Fruit fly (Drosophila melanogaster) whole organism, embryonic: Measurements from ENCODE around the gene COX5B.
A peak's percentile ranks its signal among the peaks of the same experiment; 100 is the strongest.

Source experiments
- Atf6 ChIP-seq: fragments of 200-800 bp; sonication (Bioruptor generic); IDR thresholded peaks from 2 replicates; pipeline ENCODE4 v1.3.6; 2022; ENCODE audit warnings: missing biosample characterization, missing genetic modification characterization
- Bteb2 ChIP-seq: fragments of 200-800 bp; sonication (Bioruptor generic); optimal IDR thresholded peaks from 2 replicates; lab custom pipeline; 2016; ENCODE audit warnings: missing biosample characterization, missing genetic modification characterization
- CG12071 ChIP-seq: fragments of 200-800 bp; sonication (Bioruptor generic); optimal IDR thresholded peaks from 3 replicates; lab custom pipeline; 2018; ENCODE audit warnings: missing biosample characterization, mild to moderate bottlenecking, missing genetic modification characterization
- CG12942 ChIP-seq: fragments of 200-800 bp; sonication (Bioruptor generic); optimal IDR thresholded peaks from 3 replicates; lab custom pipeline; 2016; ENCODE audit warnings: missing biosample characterization, missing genetic modification characterization
- CG15514 ChIP-seq: fragments of 200-800 bp; sonication (Bioruptor generic); optimal IDR thresholded peaks from 3 replicates; lab custom pipeline; 2017; ENCODE audit warnings: missing biosample characterization, missing genetic modification characterization, mild to moderate bottlenecking, moderate library complexity, missing genetic modification reagents
- CG1603 ChIP-seq: fragments of 200-800 bp; sonication (Bioruptor generic); optimal IDR thresholded peaks from 2 replicates; lab custom pipeline; 2019; ENCODE audit warnings: missing biosample characterization, mild to moderate bottlenecking, missing genetic modification characterization, moderate library complexity
- CG18011 ChIP-seq: fragments of 200-800 bp; sonication (Bioruptor generic); optimal IDR thresholded peaks from 2 replicates; lab custom pipeline; 2017; ENCODE audit warnings: missing biosample characterization, missing genetic modification characterization, mild to moderate bottlenecking, moderate library complexity, missing genotype
- CG2875 ChIP-seq: fragments of 200-800 bp; sonication (Bioruptor generic); optimal IDR thresholded peaks from 2 replicates; lab custom pipeline; 2017; ENCODE audit warnings: missing biosample characterization, mild to moderate bottlenecking, missing genetic modification characterization, missing genetic modification reagents
- CG3995 ChIP-seq: fragments of 200-800 bp; sonication (Bioruptor generic); optimal IDR thresholded peaks from 3 replicates; lab custom pipeline; 2016; ENCODE audit warnings: missing biosample characterization, missing genetic modification characterization
- CG4730 ChIP-seq: fragments of 200-800 bp; sonication (Bioruptor generic); IDR thresholded peaks from 2 replicates; pipeline ENCODE4 v1.3.6; 2022; ENCODE audit warnings: missing biosample characterization, missing genetic modification characterization
- CG5245 ChIP-seq: fragments of 200-800 bp; sonication (Bioruptor generic); optimal IDR thresholded peaks from 3 replicates; lab custom pipeline; 2016; ENCODE audit warnings: missing biosample characterization, missing genetic modification characterization
- CG6654 ChIP-seq: fragments of 200-800 bp; sonication (Bioruptor generic); optimal IDR thresholded peaks from 2 replicates; lab custom pipeline; 2017; ENCODE audit warnings: missing biosample characterization, mild to moderate bottlenecking, missing genetic modification characterization
- CG6854 ChIP-seq: fragments of 200-800 bp; sonication (Bioruptor generic); optimal IDR thresholded peaks from 3 replicates; lab custom pipeline; 2017; ENCODE audit warnings: missing biosample characterization, mild to moderate bottlenecking, missing genetic modification characterization
- CG8765 ChIP-seq: fragments of 200-800 bp; sonication (Bioruptor generic); IDR thresholded peaks from 2 replicates; pipeline ENCODE4 v1.3.6; 2022; ENCODE audit warnings: missing biosample characterization, missing genetic modification characterization
- CG9437 ChIP-seq: fragments of 200-800 bp; sonication (Bioruptor generic); optimal IDR thresholded peaks from 2 replicates; lab custom pipeline; 2018; ENCODE audit warnings: missing biosample characterization, mild to moderate bottlenecking, missing genetic modification characterization
- D19A ChIP-seq: fragments of 200-800 bp; optimal IDR thresholded peaks from 3 replicates; lab custom pipeline; 2019; ENCODE audit warnings: missing biosample characterization, mild to moderate bottlenecking, missing genetic modification characterization, moderate library complexity
- E2f2 ChIP-seq: fragments of 200-800 bp; sonication (Bioruptor generic); IDR thresholded peaks from 2 replicates; pipeline ENCODE4 v1.3.6; 2022; ENCODE audit warnings: missing biosample characterization, missing genetic modification characterization
- Fer1 ChIP-seq: fragments of 200-800 bp; sonication (Bioruptor generic); optimal IDR thresholded peaks from 2 replicates; lab custom pipeline; 2017; ENCODE audit warnings: missing biosample characterization, mild to moderate bottlenecking, missing genetic modification characterization
- Fer2 ChIP-seq: fragments of 200-800 bp; sonication (Bioruptor generic); optimal IDR thresholded peaks from 2 replicates; lab custom pipeline; 2018; ENCODE audit warnings: missing biosample characterization, mild to moderate bottlenecking, missing genetic modification characterization, moderate library complexity
- Gug ChIP-seq: fragments of 200-800 bp; sonication (Bioruptor generic); IDR thresholded peaks from 4 replicates; pipeline ENCODE4 v1.3.6; 2022; ENCODE audit warnings: missing biosample characterization, missing genetic modification characterization
- Hr78 ChIP-seq, 2 experiments: fragments of 200-800 bp in 1 of 2; fragments of >200 bp in 1 of 2; sonication (Bioruptor generic) in 1 of 2; optimal IDR thresholded peaks; 2 replicates each; lab custom pipeline; 2017 to 2019; ENCODE audit warnings: missing biosample characterization in 2 of 2, missing genetic modification characterization in 2 of 2, mild to moderate bottlenecking in 1 of 2, moderate library complexity in 1 of 2
- MESR4 ChIP-seq: fragments of 200-800 bp; sonication (Bioruptor generic); optimal IDR thresholded peaks from 2 replicates; lab custom pipeline; 2018; ENCODE audit warnings: missing biosample characterization, mild to moderate bottlenecking, missing genetic modification characterization, moderate library complexity
- NC2α ChIP-seq: fragments of 200-800 bp; sonication (Bioruptor generic); optimal IDR thresholded peaks from 2 replicates; lab custom pipeline; 2016; ENCODE audit warnings: missing biosample characterization, missing genetic modification characterization
- NfI ChIP-seq: fragments of 200-800 bp; sonication (Bioruptor generic); optimal IDR thresholded peaks from 3 replicates; lab custom pipeline; 2018; ENCODE audit warnings: missing biosample characterization, mild to moderate bottlenecking, missing genetic modification characterization, moderate library complexity
- Oaz ChIP-seq: fragments of 200-800 bp; sonication (Bioruptor generic); IDR thresholded peaks from 2 replicates; pipeline ENCODE4 v1.3.6; 2022; ENCODE audit warnings: missing biosample characterization, missing genetic modification characterization
- Optix ChIP-seq: fragments of 200-800 bp; sonication (Bioruptor generic); IDR thresholded peaks from 3 replicates; pipeline ENCODE4 v1.3.6; 2022; ENCODE audit warnings: missing biosample characterization, missing genetic modification characterization
- Sin3A ChIP-seq: fragments of >200 bp; optimal IDR thresholded peaks from 2 replicates; lab custom pipeline; 2018
- Ssrp ChIP-seq: fragments of 200-800 bp; sonication (Bioruptor generic); optimal IDR thresholded peaks from 2 replicates; lab custom pipeline; 2018; ENCODE audit warnings: missing biosample characterization, mild to moderate bottlenecking, missing genetic modification characterization, moderate library complexity
- ab ChIP-seq: fragments of 200-800 bp; sonication (Bioruptor generic); optimal IDR thresholded peaks from 2 replicates; lab custom pipeline; 2016; ENCODE audit warnings: missing biosample characterization, missing genetic modification characterization
- ara ChIP-seq: fragments of 200-800 bp; sonication (Bioruptor generic); IDR thresholded peaks from 2 replicates; pipeline ENCODE4 v1.3.6; 2022; ENCODE audit warnings: missing biosample characterization, missing genetic modification characterization
- ash1 ChIP-seq: fragments of 200-800 bp; sonication (Bioruptor generic); optimal IDR thresholded peaks from 2 replicates; lab custom pipeline; 2018; ENCODE audit warnings: missing biosample characterization, mild to moderate bottlenecking, missing genetic modification characterization
- bbx ChIP-seq: fragments of 200-800 bp; sonication (Bioruptor generic); IDR thresholded peaks from 2 replicates; pipeline ENCODE4 v1.3.6; 2022; ENCODE audit warnings: missing biosample characterization, missing genetic modification characterization; ENCODE audit not compliant: partially characterized antibody
- btn ChIP-seq: fragments of 200-800 bp; sonication (Bioruptor generic); optimal IDR thresholded peaks from 2 replicates; lab custom pipeline; 2016; ENCODE audit warnings: missing biosample characterization, missing genetic modification characterization
- dm ChIP-seq: fragments of 200-800 bp; sonication (Bioruptor generic); optimal IDR thresholded peaks from 3 replicates; lab custom pipeline; 2016; ENCODE audit warnings: missing biosample characterization, missing genetic modification characterization
- dmrt11E ChIP-seq: fragments of 200-800 bp; sonication (Bioruptor generic); optimal IDR thresholded peaks from 3 replicates; lab custom pipeline; 2018; ENCODE audit warnings: missing biosample characterization, mild to moderate bottlenecking, missing genetic modification characterization, moderate library complexity
- dpn ChIP-seq, 2 experiments: fragments of 200-800 bp; sonication (Bioruptor generic); optimal IDR thresholded peaks; 3 replicates each; lab custom pipeline; 2016; ENCODE audit warnings: missing biosample characterization in 2 of 2, missing genetic modification characterization in 2 of 2
- emc ChIP-seq: fragments of 200-800 bp; sonication (Bioruptor generic); optimal IDR thresholded peaks from 2 replicates; lab custom pipeline; 2016; ENCODE audit warnings: missing biosample characterization, missing genetic modification characterization
- fd102C ChIP-seq: fragments of 200-800 bp; sonication (Bioruptor generic); optimal IDR thresholded peaks from 2 replicates; lab custom pipeline; 2018; ENCODE audit warnings: missing biosample characterization, mild to moderate bottlenecking, missing genetic modification characterization, moderate library complexity
- fd96Cb ChIP-seq: fragments of 200-800 bp; sonication (Bioruptor generic); optimal IDR thresholded peaks from 2 replicates; lab custom pipeline; 2018; ENCODE audit warnings: missing biosample characterization, mild to moderate bottlenecking, missing genetic modification characterization, moderate library complexity
- gfzf ChIP-seq: fragments of 200-800 bp; sonication (Bioruptor generic); optimal IDR thresholded peaks from 2 replicates; lab custom pipeline; 2016; ENCODE audit warnings: missing biosample characterization, mild to moderate bottlenecking, missing genetic modification characterization, moderate library complexity
- nerfin-2 ChIP-seq: fragments of 200-800 bp; sonication (Bioruptor generic); IDR thresholded peaks from 2 replicates; pipeline ENCODE4 v1.3.6; 2022; ENCODE audit warnings: missing biosample characterization, missing genetic modification characterization; ENCODE audit not compliant: partially characterized antibody
- oc ChIP-seq: fragments of 200-800 bp; sonication (Bioruptor generic); optimal IDR thresholded peaks from 2 replicates; lab custom pipeline; 2018; ENCODE audit warnings: missing biosample characterization, mild to moderate bottlenecking, missing genetic modification characterization, moderate library complexity
- scrt ChIP-seq: fragments of 200-800 bp; sonication (Bioruptor generic); optimal IDR thresholded peaks from 2 replicates; lab custom pipeline; 2018; ENCODE audit warnings: missing biosample characterization, mild to moderate bottlenecking, missing genetic modification characterization, moderate library complexity
- sens-2 ChIP-seq: fragments of 200-800 bp; sonication (Bioruptor generic); IDR thresholded peaks from 2 replicates; pipeline ENCODE4 v1.3.6; 2022; ENCODE audit warnings: missing biosample characterization, missing genetic modification characterization
- seq ChIP-seq: fragments of 200-800 bp; sonication (Bioruptor generic); IDR thresholded peaks from 2 replicates; pipeline ENCODE4 v1.3.6; 2022; ENCODE audit warnings: missing biosample characterization, missing genetic modification characterization
- sr ChIP-seq: fragments of 200-800 bp; sonication (Bioruptor generic); IDR thresholded peaks from 3 replicates; pipeline ENCODE4 v1.3.6; 2022; ENCODE audit warnings: missing biosample characterization, missing genetic modification characterization
- unpg ChIP-seq: fragments of 200-800 bp; sonication (Bioruptor generic); optimal IDR thresholded peaks from 3 replicates; lab custom pipeline; 2018; ENCODE audit warnings: missing biosample characterization, mild to moderate bottlenecking, missing genetic modification characterization, moderate library complexity
- usp ChIP-seq: fragments of >200 bp; optimal IDR thresholded peaks from 2 replicates; lab custom pipeline; 2017; ENCODE audit warnings: missing biosample characterization, missing genetic modification characterization

Gene COX5B

dm6 chr2L:6557429-6558384 lies at the start of gene COX5B, which contains the start of gene IFT52 (continued):
- TF ChIP-seq Atf6 (0 out of 2 replicates have a peak, but pooled peaks have one; percentile 14), seq (GFP tag; lab: Robert Waterston, UW) (no peak), fd96Cb (tag; lab: Kevin White, UChicago) (peak; percentile 33), CG12071 (no peak), Hr78 (GFP tag; optimal IDR thresholded peaks at IDR 0.05; lab: Kevin White, UChicago) (no peak), unpg (GFP tag; lab: Kevin White, UChicago) (peak; percentile 38), ara (peak; percentile 46; the same call in 1 of the 2 replicates), Ssrp (tag; lab: Kevin White, UChicago) (peak; percentile 50), NfI (GFP tag; lab: Kevin White, UChicago) (peak; percentile 75), NC2α (GFP tag; lab: Kevin White, UChicago) (peak; percentile 40), gfzf (GFP tag; lab: Kevin White, UChicago) (peak; percentile 76), fd102C (no peak), Oaz (GFP tag; lab: Robert Waterston, UW) (peak; percentile 7; the same call in 1 of the 2 replicates), Fer1 (GFP tag; lab: Kevin White, UChicago) (peak; percentile 52), dmrt11E (tag; lab: Kevin White, UChicago) (peak; percentile 22), CG4730 (no peak), sens-2 (GFP tag; lab: Robert Waterston, UW) (no peak), sr (no peak), ab (no peak), dm (GFP tag; lab: Kevin White, UChicago) (peak; percentile 17), ash1 (peak; percentile 53), scrt (peak; percentile 69), oc (tag; lab: Kevin White, UChicago) (no peak), CG2875 (GFP tag; lab: Kevin White, UChicago) (no peak), usp (no peak), Fer2 (tag; lab: Kevin White, UChicago) (peak; percentile 47), CG6854 (GFP tag; lab: Kevin White, UChicago) (no peak), CG12942 (peak; percentile 46), Gug (GFP tag; lab: Robert Waterston, UW) (peak; percentile 60; the same call in 2 of the 4 replicates), E2f2 (GFP tag; lab: Robert Waterston, UW) (peak; percentile 90), Sin3A (peak; percentile 67), CG1603 (peak; percentile 40), MESR4 (GFP tag; lab: Kevin White, UChicago) (peak; percentile 97), CG6654 (GFP tag; lab: Kevin White, UChicago) (no peak), emc (GFP tag; lab: Kevin White, UChicago) (peak; percentile 59), CG5245 (GFP tag; lab: Kevin White, UChicago) (peak; percentile 59), CG3995 (GFP tag; lab: Kevin White, UChicago) (peak; percentile 32), bbx (GFP tag; lab: Robert Waterston, UW) (peak; percentile 48), CG15514 (GFP tag; lab: Kevin White, UChicago) (peak; percentile 69), CG8765 (GFP tag; lab: Robert Waterston, UW) (peak; percentile 21; the same call in 1 of the 2 replicates), D19A (tag; lab: Kevin White, UChicago) (peak; percentile 33), CG18011 (peak; percentile 19), btn (GFP tag; lab: Kevin White, UChicago) (no peak), Bteb2 (peak; percentile 48), Optix (no peak), CG9437 (no peak), nerfin-2 (no peak), dpn (GFP tag; optimal IDR thresholded peaks at IDR 0.05; lab: Kevin White, UChicago) (peak; percentile 57 to 77)
